Fruit fly (Drosophila melanogaster) whole organism, prepupa: ENCODE measurements around the gene CG18662.

Source experiments
- Blimp-1 ChIP-seq: fragments of 200-800 bp; sonication (Bioruptor generic); optimal IDR thresholded peaks from 3 replicates; lab custom pipeline; 2017; ENCODE audit warnings: missing biosample characterization, missing genetic modification characterization, mild to moderate bottlenecking, moderate library complexity, missing genetic modification reagents
- CG10631 ChIP-seq: fragments of 200-800 bp; sonication (Bioruptor generic); optimal IDR thresholded peaks from 2 replicates; lab custom pipeline; 2016; ENCODE audit warnings: missing biosample characterization, missing genetic modification characterization
- CG10669 ChIP-seq: fragments of 200-800 bp; sonication (Bioruptor generic); optimal IDR thresholded peaks from 3 replicates; lab custom pipeline; 2018; ENCODE audit warnings: missing biosample characterization, mild to moderate bottlenecking, missing genetic modification characterization, moderate library complexity
- CG11294 ChIP-seq: fragments of 200-800 bp; sonication (Bioruptor generic); IDR thresholded peaks from 2 replicates; pipeline ENCODE4 v1.3.6; 2022; ENCODE audit warnings: missing biosample characterization, missing genetic modification characterization
- CG11902 ChIP-seq: fragments of 200-800 bp; sonication (Bioruptor generic); optimal IDR thresholded peaks from 3 replicates; lab custom pipeline; 2016; ENCODE audit warnings: missing biosample characterization, missing genetic modification characterization
- CG3032 ChIP-seq: fragments of 200-800 bp; optimal IDR thresholded peaks from 2 replicates; lab custom pipeline; 2019; ENCODE audit warnings: missing biosample characterization, mild to moderate bottlenecking, missing genetic modification characterization, moderate library complexity
- CG31627 ChIP-seq: fragments of 200-800 bp; sonication (Bioruptor generic); optimal IDR thresholded peaks from 3 replicates; lab custom pipeline; 2016; ENCODE audit warnings: missing biosample characterization, missing genetic modification characterization
- CG32006 ChIP-seq: fragments of 200-800 bp; sonication (Bioruptor generic); optimal IDR thresholded peaks from 3 replicates; lab custom pipeline; 2017; ENCODE audit warnings: missing biosample characterization, mild to moderate bottlenecking, missing genetic modification characterization
- CG34406 ChIP-seq: fragments of 200-800 bp; sonication (Bioruptor generic); optimal IDR thresholded peaks from 3 replicates; lab custom pipeline; 2016; ENCODE audit warnings: missing biosample characterization, missing genetic modification characterization
- CG4318 ChIP-seq: fragments of 200-800 bp; sonication (Bioruptor generic); optimal IDR thresholded peaks from 3 replicates; lab custom pipeline; 2017; ENCODE audit warnings: missing biosample characterization, mild to moderate bottlenecking, missing genetic modification characterization
- CG6163 ChIP-seq: fragments of 200-800 bp; sonication (Bioruptor generic); IDR thresholded peaks from 3 replicates; pipeline ENCODE4 v1.3.6; 2022; ENCODE audit warnings: missing biosample characterization, missing genetic modification characterization
- CG6276 ChIP-seq: fragments of 200-800 bp; sonication (Bioruptor generic); optimal IDR thresholded peaks from 2 replicates; lab custom pipeline; 2017; ENCODE audit warnings: missing biosample characterization, mild to moderate bottlenecking, missing genetic modification characterization
- CG6792 ChIP-seq: fragments of 200-800 bp; sonication (Bioruptor generic); optimal IDR thresholded peaks from 3 replicates; lab custom pipeline; 2016; ENCODE audit warnings: missing biosample characterization, missing genetic modification characterization
- CG6808 ChIP-seq: fragments of 200-800 bp; sonication (Bioruptor generic); optimal IDR thresholded peaks from 3 replicates; lab custom pipeline; 2017; ENCODE audit warnings: missing biosample characterization, missing genetic modification characterization, mild to moderate bottlenecking, moderate library complexity, missing genetic modification reagents
- CG6854 ChIP-seq: fragments of 200-800 bp; sonication (Bioruptor generic); optimal IDR thresholded peaks from 2 replicates; lab custom pipeline; 2017; ENCODE audit warnings: missing biosample characterization, mild to moderate bottlenecking, missing genetic modification characterization
- CG7368 ChIP-seq: fragments of 200-800 bp; sonication (Bioruptor generic); optimal IDR thresholded peaks from 3 replicates; lab custom pipeline; 2016; ENCODE audit warnings: missing biosample characterization, missing genetic modification characterization
- CG8119 ChIP-seq: fragments of 200-800 bp; sonication (Bioruptor generic); IDR thresholded peaks from 3 replicates; pipeline ENCODE4 v1.3.6; 2022; ENCODE audit warnings: missing biosample characterization, missing genetic modification characterization
- CG8632 ChIP-seq: fragments of 200-800 bp; sonication (Bioruptor generic); optimal IDR thresholded peaks from 3 replicates; lab custom pipeline; 2016; ENCODE audit warnings: missing biosample characterization, missing genetic modification characterization
- CG9139 ChIP-seq: fragments of 200-800 bp; sonication (Bioruptor generic); optimal IDR thresholded peaks from 3 replicates; lab custom pipeline; 2017; ENCODE audit warnings: missing biosample characterization, mild to moderate bottlenecking, missing genetic modification characterization
- Eip75B ChIP-seq: fragments of 200-800 bp; sonication (Bioruptor generic); optimal IDR thresholded peaks from 3 replicates; lab custom pipeline; 2016; ENCODE audit warnings: missing biosample characterization, missing genetic modification characterization
- Eip78C ChIP-seq: fragments of 200-800 bp; sonication (Bioruptor generic); peaks from one replicate; lab custom pipeline; 2016; ENCODE audit warnings: missing biosample characterization, missing genetic modification characterization
- Eip93F ChIP-seq: fragments of 200-800 bp; sonication (Bioruptor generic); optimal IDR thresholded peaks from 2 replicates; lab custom pipeline; 2016; ENCODE audit warnings: missing biosample characterization, mild to moderate bottlenecking, missing genetic modification characterization
- Gug ChIP-seq: fragments of 200-800 bp; sonication (Bioruptor generic); IDR thresholded peaks from 2 replicates; pipeline ENCODE4 v1.3.6; 2022; ENCODE audit warnings: missing biosample characterization, missing genetic modification characterization
- Hr39 ChIP-seq: fragments of 200-800 bp; sonication (Bioruptor generic); optimal IDR thresholded peaks from 2 replicates; lab custom pipeline; 2016; ENCODE audit warnings: missing biosample characterization, missing genetic modification characterization
- Hr4 ChIP-seq: fragments of 200-800 bp; sonication (Bioruptor generic); optimal IDR thresholded peaks from 3 replicates; lab custom pipeline; 2016; ENCODE audit warnings: missing biosample characterization, missing genetic modification characterization
- Lpt ChIP-seq: fragments of 200-800 bp; sonication (Bioruptor generic); optimal IDR thresholded peaks from 3 replicates; lab custom pipeline; 2016; ENCODE audit warnings: missing biosample characterization, missing genetic modification characterization
- Met ChIP-seq: fragments of 200-800 bp; sonication (Bioruptor generic); optimal IDR thresholded peaks from 3 replicates; lab custom pipeline; 2016; ENCODE audit warnings: missing biosample characterization, missing genetic modification characterization
- OdsH ChIP-seq: fragments of 200-800 bp; sonication (Bioruptor generic); optimal IDR thresholded peaks from 3 replicates; lab custom pipeline; 2016; ENCODE audit warnings: missing biosample characterization, missing genetic modification characterization
- Smox ChIP-seq: fragments of 200-800 bp; sonication (Bioruptor generic); optimal IDR thresholded peaks from 3 replicates; lab custom pipeline; 2016; ENCODE audit warnings: missing biosample characterization, missing genetic modification characterization
- Sox102F ChIP-seq: fragments of 200-800 bp; sonication (Bioruptor generic); optimal IDR thresholded peaks from 2 replicates; lab custom pipeline; 2016; ENCODE audit warnings: missing biosample characterization, mild to moderate bottlenecking, missing genetic modification characterization
- Sox14 ChIP-seq: fragments of 200-800 bp; sonication (Bioruptor generic); optimal IDR thresholded peaks from 3 replicates; lab custom pipeline; 2016; ENCODE audit warnings: missing biosample characterization, missing genetic modification characterization
- Sox15 ChIP-seq: fragments of 200-800 bp; sonication (Bioruptor generic); optimal IDR thresholded peaks from 3 replicates; lab custom pipeline; 2016; ENCODE audit warnings: missing biosample characterization, missing genetic modification characterization
- achi ChIP-seq: fragments of 200-800 bp; sonication (Bioruptor generic); optimal IDR thresholded peaks from 3 replicates; lab custom pipeline; 2016; ENCODE audit warnings: missing biosample characterization, missing genetic modification characterization
- acj6 ChIP-seq: fragments of 200-800 bp; sonication (Bioruptor generic); optimal IDR thresholded peaks from 3 replicates; lab custom pipeline; 2016; ENCODE audit warnings: missing biosample characterization, missing genetic modification characterization
- cyc ChIP-seq: fragments of 200-800 bp; sonication (Bioruptor generic); optimal IDR thresholded peaks from 3 replicates; lab custom pipeline; 2016; ENCODE audit warnings: missing biosample characterization, missing genetic modification characterization
- dac ChIP-seq: fragments of 200-800 bp; sonication (Bioruptor generic); optimal IDR thresholded peaks from 2 replicates; lab custom pipeline; 2017; ENCODE audit warnings: missing biosample characterization, mild to moderate bottlenecking, missing genetic modification characterization
- dsx ChIP-seq: fragments of 200-800 bp; optimal IDR thresholded peaks from 3 replicates; lab custom pipeline; 2019; ENCODE audit warnings: missing biosample characterization, mild to moderate bottlenecking, missing genetic modification characterization, moderate library complexity; ENCODE audit not compliant: poor library complexity, severe bottlenecking
- eg ChIP-seq: fragments of 200-800 bp; sonication (Bioruptor generic); IDR thresholded peaks from 3 replicates; pipeline ENCODE4 v1.3.6; 2022; ENCODE audit warnings: missing biosample characterization, missing genetic modification characterization
- esn ChIP-seq: fragments of 200-800 bp; sonication (Bioruptor generic); optimal IDR thresholded peaks from 2 replicates; lab custom pipeline; 2016; ENCODE audit warnings: missing biosample characterization, mild to moderate bottlenecking, missing genetic modification characterization, moderate library complexity
- fd85E ChIP-seq: fragments of 200-800 bp; sonication (Bioruptor generic); optimal IDR thresholded peaks from 3 replicates; lab custom pipeline; 2016; ENCODE audit warnings: missing biosample characterization, missing genetic modification characterization
- lz ChIP-seq: fragments of 200-800 bp; sonication (Bioruptor generic); optimal IDR thresholded peaks from 3 replicates; lab custom pipeline; 2016; ENCODE audit warnings: missing biosample characterization, missing genetic modification characterization
- net ChIP-seq: fragments of 200-800 bp; sonication (Bioruptor generic); optimal IDR thresholded peaks from 3 replicates; lab custom pipeline; 2016; ENCODE audit warnings: missing biosample characterization, missing genetic modification characterization
- pdm3 ChIP-seq: fragments of 200-800 bp; sonication (Bioruptor generic); optimal IDR thresholded peaks from 3 replicates; lab custom pipeline; 2016; ENCODE audit warnings: missing biosample characterization, missing genetic modification characterization
- salr ChIP-seq, 2 experiments: fragments of 200-800 bp; sonication (Bioruptor generic); optimal IDR thresholded peaks; 3 replicates each; lab custom pipeline; 2016 to 2018; ENCODE audit warnings: missing biosample characterization in 2 of 2, missing genetic modification characterization in 2 of 2, mild to moderate bottlenecking in 1 of 2
- svp ChIP-seq: fragments of 200-800 bp; sonication (Bioruptor generic); peaks from one replicate; lab custom pipeline; 2016; ENCODE audit warnings: missing biosample characterization, missing genetic modification characterization
- topi ChIP-seq: fragments of 200-800 bp; sonication (Bioruptor generic); optimal IDR thresholded peaks from 3 replicates; lab custom pipeline; 2016; ENCODE audit warnings: missing biosample characterization, missing genetic modification characterization

CG18662 gene

DNA sequence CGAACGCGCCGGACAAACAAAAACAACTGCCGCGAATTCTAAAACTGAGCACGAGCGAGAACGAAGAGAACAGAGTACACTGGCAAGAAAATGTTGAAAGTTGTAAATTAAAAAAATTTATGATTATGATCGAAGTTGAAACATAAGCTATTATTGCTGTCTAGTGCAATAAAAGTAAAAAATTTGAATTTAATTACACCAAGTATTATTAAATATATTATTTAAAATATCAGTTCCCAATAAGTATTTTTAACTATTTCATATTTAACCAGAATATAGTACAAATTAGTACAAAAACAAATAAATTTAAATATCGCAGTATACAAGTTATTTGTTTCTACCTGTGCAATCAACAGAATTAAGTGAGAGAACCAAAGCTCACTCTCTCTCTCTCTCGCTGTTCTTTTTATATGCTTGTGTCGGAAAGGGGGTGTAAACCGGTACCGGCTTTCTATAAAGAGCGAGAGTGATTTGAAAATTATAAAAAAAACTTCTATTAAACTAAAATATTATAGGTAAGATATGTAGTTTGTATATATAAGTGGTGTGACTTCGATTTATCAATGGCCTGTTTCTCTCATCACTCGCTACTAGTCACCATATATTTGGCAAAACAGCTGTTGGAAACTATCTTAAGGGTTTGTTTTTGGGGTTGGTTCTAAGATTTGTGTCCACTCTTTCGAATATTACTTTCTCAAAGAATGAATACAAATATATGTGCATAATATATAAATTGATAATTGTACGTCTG, 29.1 kb upstream of the CG18662 start, which contains the start of gene C1GalTA (continued):
- TF ChIP-seq CG8632 (GFP tag; lab: Kevin White, UChicago), result peak; percentile 98
- TF ChIP-seq pdm3 (GFP tag; lab: Kevin White, UChicago), result peak; percentile 83
- peak; percentile 89 for TF ChIP-seq cyc
- peak; percentile 86 for TF ChIP-seq Smox (GFP tag; lab: Kevin White, UChicago)
- TF ChIP-seq OdsH, result peak; percentile 96
- peak; percentile 97 for TF ChIP-seq eg
- peak; percentile 99 for TF ChIP-seq CG8119 (GFP tag; lab: Robert Waterston, UW)
- TF ChIP-seq Sox14 (GFP tag; lab: Kevin White, UChicago), result peak; percentile 87
- peak; percentile 97 for TF ChIP-seq CG6163 (GFP tag; lab: Robert Waterston, UW)
- TF ChIP-seq CG6792 (GFP tag; lab: Kevin White, UChicago), result peak; percentile 96
- TF ChIP-seq Hr39 (GFP tag; lab: Kevin White, UChicago), result peak; percentile 71
- peak; percentile 99 for TF ChIP-seq dsx (GFP tag; lab: Kevin White, UChicago)
- peak; percentile 95 for TF ChIP-seq Blimp-1
- peak; percentile 75 for TF ChIP-seq Hr4
- peak; percentile 93 for TF ChIP-seq CG7368 (GFP tag; lab: Kevin White, UChicago)
- peak; percentile 97 for TF ChIP-seq CG6808 (GFP tag; lab: Kevin White, UChicago)
- TF ChIP-seq Eip75B (GFP tag; lab: Kevin White, UChicago), result peak; percentile 86
- peak; percentile 96 for TF ChIP-seq CG11294 (GFP tag; lab: Robert Waterston, UW)
- TF ChIP-seq CG32006, result peak; percentile 97

DNA sequence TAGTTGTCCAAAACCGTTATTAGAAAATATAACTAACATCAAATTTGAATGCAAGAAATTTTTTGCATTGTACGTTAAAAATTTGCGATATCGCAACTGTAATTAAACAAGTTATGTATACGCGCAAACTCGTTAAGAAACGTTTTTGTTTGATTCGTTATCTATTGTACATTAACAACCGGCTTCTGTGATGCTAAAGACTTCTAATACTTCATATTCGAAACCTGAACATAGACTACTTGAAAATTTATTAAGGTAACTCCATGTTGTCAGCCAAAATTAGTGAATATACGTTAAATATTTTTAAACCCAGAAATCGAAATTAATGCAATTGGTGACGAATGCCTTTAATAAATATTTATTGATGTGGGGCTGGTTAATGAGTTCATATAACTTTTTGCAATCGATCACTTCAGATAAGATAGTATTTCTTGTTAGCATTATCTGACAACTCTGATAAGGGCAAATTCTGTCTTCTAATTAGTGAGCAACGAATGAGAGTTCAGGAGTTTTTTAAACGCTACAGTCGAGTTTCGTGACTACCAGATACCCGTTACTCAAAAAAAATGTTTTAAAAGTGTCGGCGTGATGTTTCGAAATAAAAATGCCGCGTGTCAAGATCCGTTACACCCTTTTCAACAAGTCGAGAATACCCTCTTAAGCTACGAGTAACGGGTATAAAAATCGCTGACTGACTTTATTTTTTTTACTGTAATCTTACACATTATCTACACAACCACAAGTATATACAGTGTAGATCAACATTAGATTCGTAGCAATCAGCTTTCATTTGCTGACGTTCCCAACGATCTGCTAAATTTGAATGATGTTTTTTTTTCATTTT, 28.0 kb upstream of the CG18662 start:
- TF ChIP-seq topi (GFP tag; lab: Kevin White, UChicago) (peak; percentile 49), esn (GFP tag; lab: Kevin White, UChicago) (peak; percentile 74), CG10631 (peak; percentile 71), Sox15 (peak; percentile 35), CG11294 (GFP tag; lab: Robert Waterston, UW) (peak; percentile 49; the same call in 1 of the 2 replicates), CG6854 (GFP tag; lab: Kevin White, UChicago) (no peak), Eip93F (GFP tag; lab: Kevin White, UChicago) (peak; percentile 32), dsx (GFP tag; lab: Kevin White, UChicago) (peak; percentile 52), net (peak; percentile 50), CG6792 (GFP tag; lab: Kevin White, UChicago) (peak; percentile 67), svp (GFP tag; lab: Kevin White, UChicago) (peak; percentile 42), CG10669 (GFP tag; lab: Kevin White, UChicago) (peak; percentile 33), eg (peak; percentile 42; the same call in 1 of the 3 replicates), achi (peak; percentile 61), Met (GFP tag; lab: Kevin White, UChicago) (peak; percentile 65), salr (GFP tag; optimal IDR thresholded peaks at IDR 0.05; lab: Kevin White, UChicago) (peak in 1 of 2 experiments; percentile 32), CG6276 (GFP tag; lab: Kevin White, UChicago) (peak; percentile 25), dac (no peak), CG31627 (GFP tag; lab: Kevin White, UChicago) (peak; percentile 59), Blimp-1 (peak; percentile 31), fd85E (GFP tag; lab: Kevin White, UChicago) (peak; percentile 40), acj6 (GFP tag; lab: Kevin White, UChicago) (peak; percentile 53), CG34406 (GFP tag; lab: Kevin White, UChicago) (peak; percentile 37), CG6808 (GFP tag; lab: Kevin White, UChicago) (peak; percentile 31), CG9139 (no peak), lz (peak; percentile 56), CG3032 (peak; percentile 13), Sox14 (GFP tag; lab: Kevin White, UChicago) (peak; percentile 55), Lpt (peak; percentile 40), Sox102F (GFP tag; lab: Kevin White, UChicago) (peak; percentile 77), CG11902 (GFP tag; lab: Kevin White, UChicago) (peak; percentile 6), OdsH (peak; percentile 64), Gug (GFP tag; lab: Robert Waterston, UW) (peak; percentile 65), CG8632 (GFP tag; lab: Kevin White, UChicago) (peak; percentile 55), CG4318 (GFP tag; lab: Kevin White, UChicago) (no peak), Eip78C (GFP tag; lab: Kevin White, UChicago) (peak; percentile 83)
